Worm (Caenorhabditis elegans) whole organism, mixed stage, embryonic: ENCODE measurements around the gene gcy-20.

Experiments
- M03D4.4 ChIP-seq: sonication (generic microtip); optimal IDR thresholded peaks from 2 replicates; lab custom pipeline; 2017; ENCODE audit warnings: mild to moderate bottlenecking, missing genetic modification characterization, missing compliant biosample characterization
- bed-3 ChIP-seq: fragments of 200-800 bp; sonication (Bioruptor generic); optimal IDR thresholded peaks from 3 replicates; lab custom pipeline; 2018; ENCODE audit warnings: mild to moderate bottlenecking, missing genetic modification characterization, moderate library complexity, missing compliant biosample characterization
- blmp-1 ChIP-seq: fragments of 150-350 bp; optimal IDR thresholded peaks from 2 replicates; lab custom pipeline; 2014; ENCODE audit warnings: missing biosample characterization, missing genetic modification characterization
- ceh-39 ChIP-seq: fragments of 150-350 bp; optimal IDR thresholded peaks from 2 replicates; lab custom pipeline; 2014; ENCODE audit warnings: missing biosample characterization, missing genetic modification characterization
- ceh-43 ChIP-seq: fragments of 200-800 bp; sonication (Bioruptor generic); optimal IDR thresholded peaks from 2 replicates; lab custom pipeline; 2018; ENCODE audit warnings: mild to moderate bottlenecking, missing genetic modification characterization, moderate library complexity, missing compliant biosample characterization
- ceh-83 ChIP-seq: fragments of 200-800 bp; sonication (Bioruptor generic); optimal IDR thresholded peaks from 2 replicates; lab custom pipeline; 2018; ENCODE audit warnings: mild to moderate bottlenecking, missing genetic modification characterization, missing compliant biosample characterization
- ces-1 ChIP-seq: fragments of 150-350 bp; optimal IDR thresholded peaks from 2 replicates; lab custom pipeline; 2014; ENCODE audit warnings: missing biosample characterization, missing genetic modification reagents, missing genetic modification characterization
- cnd-1 ChIP-seq: fragments of 200-800 bp; sonication (Bioruptor generic); optimal IDR thresholded peaks from 2 replicates; lab custom pipeline; 2018; ENCODE audit warnings: mild to moderate bottlenecking, missing genetic modification characterization, missing compliant biosample characterization
- drap-1 ChIP-seq: fragments of 200-800 bp; sonication (Bioruptor generic); optimal IDR thresholded peaks from 3 replicates; lab custom pipeline; 2018; ENCODE audit warnings: mild to moderate bottlenecking, missing genetic modification characterization, missing compliant biosample characterization
- elt-1 ChIP-seq: sonication (generic microtip); optimal IDR thresholded peaks from 2 replicates; lab custom pipeline; 2017; ENCODE audit warnings: missing genetic modification characterization, mild to moderate bottlenecking, missing compliant biosample characterization, antibody characterized with exemption, moderate library complexity, borderline replicate concordance; ENCODE audit not compliant: insufficient read depth
- elt-3 ChIP-seq: fragments of 150-350 bp; optimal IDR thresholded peaks from 2 replicates; lab custom pipeline; 2014; ENCODE audit warnings: missing biosample characterization, missing genetic modification characterization
- flh-1 ChIP-seq: fragments of 200-800 bp; sonication (Bioruptor generic); optimal IDR thresholded peaks from 2 replicates; lab custom pipeline; 2018; ENCODE audit warnings: mild to moderate bottlenecking, missing genetic modification characterization, moderate library complexity, missing compliant biosample characterization
- ham-2 ChIP-seq: fragments of 200-800 bp; sonication (Bioruptor generic); optimal IDR thresholded peaks from 2 replicates; lab custom pipeline; 2018; ENCODE audit warnings: mild to moderate bottlenecking, missing genetic modification characterization, missing compliant biosample characterization
- hlh-1 ChIP-seq: fragments of 150-350 bp; optimal IDR thresholded peaks from 2 replicates; lab custom pipeline; 2014; ENCODE audit warnings: missing biosample characterization, missing genetic modification reagents, missing genetic modification characterization
- lin-32 ChIP-seq: fragments of 200-800 bp; sonication (Bioruptor generic); optimal IDR thresholded peaks from 2 replicates; lab custom pipeline; 2018; ENCODE audit warnings: mild to moderate bottlenecking, missing genetic modification characterization, missing compliant biosample characterization
- lsy-2 ChIP-seq: fragments of 150-350 bp; optimal IDR thresholded peaks from 2 replicates; lab custom pipeline; 2014; ENCODE audit warnings: missing biosample characterization, missing genetic modification characterization
- mab-5 ChIP-seq: fragments of 150-350 bp; optimal IDR thresholded peaks from 2 replicates; lab custom pipeline; 2014; ENCODE audit warnings: missing biosample characterization, missing genetic modification characterization
- mep-1 ChIP-seq: fragments of 150-350 bp; optimal IDR thresholded peaks from 2 replicates; lab custom pipeline; 2017; ENCODE audit warnings: missing biosample characterization, missing genetic modification reagents, missing genetic modification characterization, inconsistent platforms
- mls-2 ChIP-seq: sonication (generic microtip); optimal IDR thresholded peaks from 2 replicates; lab custom pipeline; 2016; ENCODE audit warnings: mild to moderate bottlenecking, missing genetic modification characterization, moderate library complexity, missing compliant biosample characterization
- nhr-12 ChIP-seq: fragments of 150-350 bp; optimal IDR thresholded peaks from 2 replicates; lab custom pipeline; 2014; ENCODE audit warnings: missing biosample characterization, missing genetic modification characterization
- nhr-2 ChIP-seq: fragments of 150-350 bp; optimal IDR thresholded peaks from 2 replicates; lab custom pipeline; 2014; ENCODE audit warnings: missing biosample characterization, missing genetic modification characterization
- nhr-237 ChIP-seq: fragments of 150-350 bp; optimal IDR thresholded peaks from 2 replicates; lab custom pipeline; 2014; ENCODE audit warnings: missing biosample characterization, missing genetic modification characterization
- nhr-28 ChIP-seq: fragments of 150-350 bp; optimal IDR thresholded peaks from 2 replicates; lab custom pipeline; 2014; ENCODE audit warnings: missing biosample characterization, missing genetic modification characterization
- nhr-76 ChIP-seq: sonication (generic microtip); optimal IDR thresholded peaks from 2 replicates; lab custom pipeline; 2017; ENCODE audit warnings: missing biosample characterization, missing genetic modification characterization
- pha-4 ChIP-seq: fragments of 150-350 bp; optimal IDR thresholded peaks from 2 replicates; lab custom pipeline; 2018; ENCODE audit warnings: missing biosample characterization, missing genetic modification reagents, missing genetic modification characterization
- sem-2 ChIP-seq: fragments of 200-800 bp; sonication (Bioruptor generic); optimal IDR thresholded peaks from 2 replicates; lab custom pipeline; 2018; ENCODE audit warnings: mild to moderate bottlenecking, missing genetic modification characterization, missing compliant biosample characterization
- snpc-4 ChIP-seq: fragments of 150-350 bp; optimal IDR thresholded peaks from 2 replicates; lab custom pipeline; 2014; ENCODE audit warnings: missing biosample characterization, missing genetic modification characterization
- sptf-1 ChIP-seq: sonication (generic microtip); optimal IDR thresholded peaks from 2 replicates; lab custom pipeline; 2017; ENCODE audit warnings: mild to moderate bottlenecking, missing genetic modification characterization, moderate library complexity, missing compliant biosample characterization
- tbx-8 ChIP-seq: fragments of 200-800 bp; sonication (Bioruptor generic); optimal IDR thresholded peaks from 2 replicates; lab custom pipeline; 2018; ENCODE audit warnings: mild to moderate bottlenecking, missing genetic modification characterization, moderate library complexity, missing compliant biosample characterization
- unc-120 ChIP-seq: sonication (generic microtip); optimal IDR thresholded peaks from 2 replicates; lab custom pipeline; 2017; ENCODE audit warnings: missing genetic modification characterization, missing compliant biosample characterization; ENCODE audit not compliant: poor library complexity, severe bottlenecking
- unc-39 ChIP-seq: fragments of 150-350 bp; optimal IDR thresholded peaks from 2 replicates; lab custom pipeline; 2014; ENCODE audit warnings: missing biosample characterization, missing genetic modification characterization
- unc-62 ChIP-seq: fragments of 150-350 bp; optimal IDR thresholded peaks from 2 replicates; lab custom pipeline; 2014; ENCODE audit warnings: missing biosample characterization, missing genetic modification reagents, missing genetic modification characterization
- zip-8 ChIP-seq: fragments of 150-350 bp; optimal IDR thresholded peaks from 2 replicates; lab custom pipeline; 2014; ENCODE audit warnings: missing biosample characterization, missing genetic modification characterization
- ztf-11 ChIP-seq: fragments of 150-350 bp; optimal IDR thresholded peaks from 2 replicates; lab custom pipeline; 2014; ENCODE audit warnings: missing biosample characterization, missing genetic modification characterization

gcy-20 gene

DNA sequence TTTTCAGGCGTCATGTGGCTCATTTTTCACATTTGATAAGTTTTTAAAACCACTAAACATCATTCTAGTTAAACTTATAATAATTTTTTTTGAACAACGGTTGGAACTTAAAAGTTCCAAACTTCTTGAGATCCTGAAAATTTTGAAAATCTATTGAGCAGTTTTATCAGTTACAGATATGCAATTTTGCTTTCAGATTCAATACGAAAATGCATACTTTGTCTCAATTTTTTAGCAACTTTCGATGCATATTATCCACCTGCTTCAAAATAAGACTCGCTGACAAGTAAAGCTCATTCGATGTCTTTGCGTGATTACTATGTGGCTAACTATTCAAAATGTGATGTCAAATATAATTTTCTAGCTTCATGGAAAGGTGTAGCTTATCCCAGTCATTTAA lies 7.0 kb downstream of the gcy-20 start, which contains the start of gene srh-95:
srh-95 (plus strand) TSS at position 301 of the 400 bp plus-strand sequence.
- TF ChIP-seq ces-1 (GFP tag; lab: Kevin White, UChicago): no peak
- no peak for TF ChIP-seq mab-5
- TF ChIP-seq nhr-237 (tag; lab: Kevin White, UChicago): no peak
- no peak for TF ChIP-seq zip-8 (tag; lab: Kevin White, UChicago)
- no peak for TF ChIP-seq M03D4.4 (tag; lab: Kevin White, UChicago)
- TF ChIP-seq ceh-39 (tag; lab: Kevin White, UChicago): no peak
- no peak for TF ChIP-seq ztf-11 (tag; lab: Kevin White, UChicago)
- no peak for TF ChIP-seq nhr-76 (tag; lab: Kevin White, UChicago)
- TF ChIP-seq blmp-1 (tag; lab: Kevin White, UChicago): no peak
- TF ChIP-seq elt-1: no peak
- no peak for TF ChIP-seq elt-3
- no peak for TF ChIP-seq unc-39 (tag; lab: Kevin White, UChicago)
- TF ChIP-seq snpc-4 (tag; lab: Kevin White, UChicago): no peak
- TF ChIP-seq bed-3 (GFP tag; lab: Kevin White, UChicago): no peak
- no peak for TF ChIP-seq unc-62 (GFP tag; lab: Kevin White, UChicago)
- TF ChIP-seq ham-2 (GFP tag; lab: Kevin White, UChicago): no peak
- TF ChIP-seq sptf-1 (tag; lab: Kevin White, UChicago): no peak

DNA sequence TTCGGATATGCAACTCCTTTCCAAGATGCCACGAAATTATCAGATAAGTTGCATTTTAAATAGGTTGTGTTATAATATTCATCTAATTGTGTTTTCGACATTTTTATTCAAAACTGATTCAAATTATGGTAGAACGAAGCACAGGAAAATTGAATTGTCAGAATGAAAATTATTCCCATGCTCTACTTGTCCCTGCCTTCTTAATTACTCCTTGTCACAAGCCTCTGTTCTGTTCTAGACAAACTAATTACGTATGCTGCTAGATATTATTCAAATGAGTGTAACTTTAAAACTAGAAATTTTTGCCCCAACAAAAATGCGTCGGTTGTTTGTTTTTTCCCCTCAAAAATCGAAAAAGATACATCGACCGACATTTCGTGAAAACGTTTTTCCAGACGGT lies 9.5 kb downstream of the gcy-20 start, which contains the start of gene srh-104:
srh-104 (minus strand) TSS at position 101 of the 400 bp plus-strand sequence.
- no peak for TF ChIP-seq mls-2 (tag; lab: Kevin White, UChicago)
- no peak for TF ChIP-seq lsy-2
- TF ChIP-seq lin-32 (GFP tag; lab: Kevin White, UChicago): no peak
- TF ChIP-seq zip-8 (tag; lab: Kevin White, UChicago): no peak
- TF ChIP-seq nhr-2 (tag; lab: Kevin White, UChicago): no peak
- TF ChIP-seq ceh-43 (GFP tag; lab: Kevin White, UChicago): no peak
- no peak for TF ChIP-seq unc-39 (tag; lab: Kevin White, UChicago)
- TF ChIP-seq unc-62 (GFP tag; lab: Kevin White, UChicago): no peak
- no peak for TF ChIP-seq hlh-1 (tag; lab: Kevin White, UChicago)
- TF ChIP-seq bed-3 (GFP tag; lab: Kevin White, UChicago): no peak
- no peak for TF ChIP-seq nhr-28 (tag; lab: Kevin White, UChicago)
- TF ChIP-seq drap-1 (GFP tag; lab: Kevin White, UChicago): no peak
- no peak for TF ChIP-seq snpc-4 (tag; lab: Kevin White, UChicago)
- TF ChIP-seq ces-1 (GFP tag; lab: Kevin White, UChicago): no peak
- no peak for TF ChIP-seq ceh-39 (tag; lab: Kevin White, UChicago)

DNA sequence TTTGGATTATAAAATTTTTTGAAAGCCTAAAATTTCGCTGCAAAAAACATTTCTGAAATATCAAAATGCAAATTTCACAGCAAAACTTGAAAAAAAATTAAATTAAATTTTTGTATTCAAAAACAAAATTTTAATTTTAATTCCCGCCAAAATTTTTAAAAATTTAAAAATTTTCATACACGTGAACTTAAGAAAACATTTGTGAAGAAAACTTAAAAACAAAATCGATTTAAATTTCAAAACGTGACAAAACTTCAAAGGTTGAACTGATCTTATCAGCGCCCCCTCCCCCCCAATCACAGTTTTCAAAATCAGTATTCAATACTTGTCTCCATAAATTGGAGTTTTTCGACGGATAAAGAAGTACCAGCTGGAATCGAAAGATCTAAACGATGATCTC lies 16.4 kb downstream of the gcy-20 start, which contains the start of gene F21H7.5:
F21H7.5 (plus strand) TSS at position 301 of the 400 bp plus-strand sequence.
- no peak for TF ChIP-seq nhr-2 (tag; lab: Kevin White, UChicago)
- no peak for TF ChIP-seq pha-4 (tag; lab: Kevin White, UChicago)
- no peak for TF ChIP-seq hlh-1 (tag; lab: Kevin White, UChicago)
- no peak for TF ChIP-seq nhr-12 (tag; lab: Kevin White, UChicago)
- no peak for TF ChIP-seq ham-2 (GFP tag; lab: Kevin White, UChicago)
- no peak for TF ChIP-seq blmp-1 (tag; lab: Kevin White, UChicago)
- no peak for TF ChIP-seq zip-8 (tag; lab: Kevin White, UChicago)
- no peak for TF ChIP-seq cnd-1 (tag; lab: Kevin White, UChicago)
- no peak for TF ChIP-seq ceh-83
- TF ChIP-seq lin-32 (GFP tag; lab: Kevin White, UChicago): no peak
- no peak for TF ChIP-seq nhr-28 (tag; lab: Kevin White, UChicago)
- TF ChIP-seq flh-1: no peak
- no peak for TF ChIP-seq lsy-2
- TF ChIP-seq mep-1: no peak
- no peak for TF ChIP-seq sem-2 (GFP tag; lab: Kevin White, UChicago)
- TF ChIP-seq elt-3: no peak
- TF ChIP-seq elt-1: no peak
- TF ChIP-seq nhr-237 (tag; lab: Kevin White, UChicago): no peak
- no peak for TF ChIP-seq unc-120 (tag; lab: Kevin White, UChicago)
- no peak for TF ChIP-seq tbx-8 (GFP tag; lab: Kevin White, UChicago)

DNA sequence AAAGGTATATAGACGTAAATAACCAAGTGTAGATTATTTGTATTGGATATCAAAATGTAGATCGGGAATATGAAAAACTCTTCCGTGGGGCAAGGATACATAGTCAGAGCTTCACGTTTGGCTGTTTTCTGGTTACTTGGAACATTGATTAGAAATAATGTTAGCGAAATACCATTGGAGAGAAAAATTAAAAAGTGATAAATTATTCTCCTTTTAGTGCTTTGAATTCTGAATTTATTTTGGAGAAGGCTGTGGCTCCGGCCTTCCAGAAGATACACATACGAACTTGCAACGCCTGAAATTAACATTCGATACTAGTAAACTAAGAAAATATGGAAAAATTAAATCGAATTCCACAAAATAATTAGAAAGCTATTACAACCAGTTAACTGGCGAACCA lies 17.9 kb downstream of the gcy-20 start, which contains the start of gene srh-98:
srh-98 (minus strand) TSS at position 101 of the 400 bp plus-strand sequence.
- TF ChIP-seq nhr-2 (tag; lab: Kevin White, UChicago): no peak
- TF ChIP-seq unc-62 (GFP tag; lab: Kevin White, UChicago): no peak
- no peak for TF ChIP-seq elt-3
- TF ChIP-seq ham-2 (GFP tag; lab: Kevin White, UChicago): no peak
